Fruit fly (Drosophila melanogaster): ENCODE data around the gene CG6836.

CG6836 gene

dm6 chr3L:18901411-18901810, 49.0 kb upstream of the CG6836 start, which contains the start of the genes arx and CG6843 (continued):
- TF ChIP-seq kni (GFP tag; optimal IDR thresholded peaks at IDR 0.05) (no peak), zfh2 (GFP tag; optimal IDR thresholded peaks at IDR 0.05) (no peak), CG10543 (GFP tag; optimal IDR thresholded peaks at IDR 0.05) (no peak), mld (GFP tag; IDR thresholded peaks at IDR 0.05; ENCODE audit: partially characterized antibody) (peak; percentile 85; the same call in 2 of the 3 replicates), CG4730 (GFP tag; IDR thresholded peaks at IDR 0.05) (no peak), CG6654 (GFP tag; optimal IDR thresholded peaks at IDR 0.05) (no peak), Hr51 (GFP tag; optimal IDR thresholded peaks at IDR 0.05) (no peak), CG1832 (GFP tag; optimal IDR thresholded peaks at IDR 0.05) (no peak), CG3995 (GFP tag; optimal IDR thresholded peaks at IDR 0.05) (peak; percentile 89), Opbp (GFP tag; IDR thresholded peaks at IDR 0.05; ENCODE audit: partially characterized antibody) (peak; percentile 95), Xbp1 (GFP tag; optimal IDR thresholded peaks at IDR 0.05) (no peak), CG15514 (GFP tag; optimal IDR thresholded peaks at IDR 0.05) (peak; percentile 51), gce (GFP tag; IDR thresholded peaks at IDR 0.05) (no peak), trem (tag; optimal IDR thresholded peaks at IDR 0.05) (peak; percentile 70), crc (GFP tag; optimal IDR thresholded peaks at IDR 0.05) (no peak), CG13424 (tag; optimal IDR thresholded peaks at IDR 0.05) (no peak), Elba2 (GFP tag; optimal IDR thresholded peaks at IDR 0.05) (no peak), CG2875 (GFP tag; optimal IDR thresholded peaks at IDR 0.05) (no peak), hbn (GFP tag; IDR thresholded peaks at IDR 0.05; ENCODE audit: partially characterized antibody) (peak; percentile 90), slbo (GFP tag; IDR thresholded peaks at IDR 0.05) (no peak), cad (GFP tag; optimal IDR thresholded peaks at IDR 0.05) (no peak), Trl (optimal IDR thresholded peaks at IDR 0.05) (no peak), Trl (GFP tag; optimal IDR thresholded peaks at IDR 0.05) (no peak), CG11085 (GFP tag; IDR thresholded peaks at IDR 0.05) (no peak), CG12155 (GFP tag; optimal IDR thresholded peaks at IDR 0.05) (no peak), CG4424 (GFP tag; optimal IDR thresholded peaks at IDR 0.05) (no peak), C15 (GFP tag; IDR thresholded peaks at IDR 0.05) (no peak), NC2β (GFP tag; optimal IDR thresholded peaks at IDR 0.05) (no peak), CG43689 (GFP tag; IDR thresholded peaks at IDR 0.05) (no peak), pfk (GFP tag; optimal IDR thresholded peaks at IDR 0.05) (no peak), vfl (GFP tag; optimal IDR thresholded peaks at IDR 0.05) (no peak), zf30C (GFP tag; optimal IDR thresholded peaks at IDR 0.05) (no peak), CG17612 (GFP tag; IDR thresholded peaks at IDR 0.05) (no peak), sob (GFP tag; IDR thresholded peaks at IDR 0.05) (no peak), Jarid2 (GFP tag; optimal IDR thresholded peaks at IDR 0.05) (no peak), CG9215 (GFP tag; IDR thresholded peaks at IDR 0.05) (no peak), Vsx1 (GFP tag; optimal IDR thresholded peaks at IDR 0.05) (no peak), MESR4 (GFP tag; optimal IDR thresholded peaks at IDR 0.05) (peak; percentile 83), CG3065 (GFP tag; optimal IDR thresholded peaks at IDR 0.05) (no peak), pb (GFP tag; optimal IDR thresholded peaks at IDR 0.05) (no peak), Doc3 (GFP tag; IDR thresholded peaks at IDR 0.05; ENCODE audit: partially characterized antibody) (peak; percentile 87), CoRest (tag; optimal IDR thresholded peaks at IDR 0.05) (peak; percentile 14), Med (GFP tag) (peak; percentile 74), sens-2 (GFP tag; IDR thresholded peaks at IDR 0.05) (no peak), CG9609 (GFP tag; optimal IDR thresholded peaks at IDR 0.05) (no peak), cwo (GFP tag; optimal IDR thresholded peaks at IDR 0.05) (no peak), CG13894 (tag; optimal IDR thresholded peaks at IDR 0.05) (no peak), HmgZ (tag; optimal IDR thresholded peaks at IDR 0.05) (peak; percentile 62), chm (GFP tag; IDR thresholded peaks at IDR 0.05) (no peak), Aef1 (GFP tag; IDR thresholded peaks at IDR 0.05) (no peak), CG4282 (GFP tag; optimal IDR thresholded peaks at IDR 0.05) (no peak), TFAM (GFP tag; optimal IDR thresholded peaks at IDR 0.05) (no peak)
